Fruit fly (Drosophila melanogaster): ENCODE data around the gene CG10958.

DNA sequence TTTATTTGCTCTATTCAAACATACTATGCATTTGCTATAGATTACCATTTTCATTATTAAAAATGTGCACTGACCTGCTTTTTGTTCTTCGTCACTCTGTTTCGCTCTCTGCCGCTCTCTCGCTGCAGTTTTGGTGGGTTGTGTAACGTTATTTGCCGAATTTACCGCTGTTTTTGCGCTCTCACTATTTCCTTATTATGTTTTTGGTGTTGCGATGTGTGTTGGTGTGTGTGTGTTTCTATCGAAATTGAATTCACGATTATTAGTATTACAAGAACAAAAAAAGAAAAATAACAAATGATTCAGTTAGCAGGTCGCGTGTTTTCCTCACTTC lies 16.8 kb upstream of the CG10958 start:
- TF ChIP-seq HLH106 (tag; optimal IDR thresholded peaks at IDR 0.05) (no peak), h (GFP tag; optimal IDR thresholded peaks at IDR 0.05) (no peak), Dfd (GFP tag; optimal IDR thresholded peaks at IDR 0.05) (no peak), N (GFP tag; optimal IDR thresholded peaks at IDR 0.05) (no peak), CG32264 (GFP tag; optimal IDR thresholded peaks at IDR 0.05) (no peak), fru (GFP tag; optimal IDR thresholded peaks at IDR 0.05) (no peak), Dif (GFP tag; optimal IDR thresholded peaks at IDR 0.05; ENCODE audit: partially characterized antibody) (no peak), CG9705 (GFP tag; optimal IDR thresholded peaks at IDR 0.05) (no peak), OdsH (GFP tag; optimal IDR thresholded peaks at IDR 0.05) (no peak), sage (GFP tag; optimal IDR thresholded peaks at IDR 0.05) (no peak), brk (GFP tag; optimal IDR thresholded peaks at IDR 0.05) (no peak), foxo (GFP tag; optimal IDR thresholded peaks at IDR 0.05) (no peak), usp (GFP tag; optimal IDR thresholded peaks at IDR 0.05) (no peak), GATAd (GFP tag; optimal IDR thresholded peaks at IDR 0.05) (no peak)

Data from whole organism, wandering third instar larva.